Worm (Caenorhabditis elegans): ENCODE data around the gene clp-2.

- TF ChIP-seq dao-5 (tag; optimal IDR thresholded peaks at IDR 0.05) = no peak
- no peak for TF ChIP-seq him-1 (tag; optimal IDR thresholded peaks at IDR 0.05)
- no peak for TF ChIP-seq W03F9.2 (tag; optimal IDR thresholded peaks at IDR 0.05)
Observed at ce11 chrIII:4745934-4746333, 42.1 kb upstream of the clp-2 start, which contains the start of gene F17C8.6.

All from whole organism, L4/young adult.